Worm (Caenorhabditis elegans) whole organism, L4 larva: ENCODE results near the gene ZK897.10.

Experiments
- D1046.2 ChIP-seq: fragments of 200-800 bp; sonication (Bioruptor generic); IDR thresholded peaks from 2 replicates; pipeline ENCODE4 v1.3.6; 2022; ENCODE audit warnings: missing genetic modification characterization, missing compliant biosample characterization
- F26F4.8 ChIP-seq: fragments of 200-800 bp; sonication (Bioruptor generic); conservative IDR thresholded peaks from 2 replicates; pipeline ENCODE4 v1.3.6; 2022; ENCODE audit warnings: missing genetic modification characterization, missing compliant biosample characterization
- F44E2.7 ChIP-seq: fragments of 200-800 bp; sonication (Bioruptor generic); IDR thresholded peaks from 2 replicates; pipeline ENCODE4 v2.1.2; 2022; ENCODE audit warnings: missing genetic modification characterization, missing compliant biosample characterization
- F49E8.2 ChIP-seq: sonication (generic microtip); optimal IDR thresholded peaks from 2 replicates; lab custom pipeline; 2016; ENCODE audit warnings: missing compliant biosample characterization, mild to moderate bottlenecking, missing genetic modification characterization, borderline replicate concordance
- T26A8.4 ChIP-seq: fragments of 200-800 bp; sonication (Bioruptor generic); IDR thresholded peaks from 2 replicates; pipeline ENCODE4 v1.3.6; 2022; ENCODE audit warnings: missing genetic modification characterization, missing compliant biosample characterization
- aha-1 ChIP-seq: fragments of 150-350 bp; peaks from one replicate; lab custom pipeline; 2014; ENCODE audit warnings: missing biosample characterization, missing genetic modification characterization
- ama-1 ChIP-seq: fragments of 150-350 bp; optimal IDR thresholded peaks from 2 replicates; lab custom pipeline; 2014; ENCODE audit warnings: inconsistent platforms, mixed read lengths
- ceh-20 ChIP-seq: fragments of 200-800 bp; sonication (Bioruptor generic); IDR thresholded peaks from 2 replicates; pipeline ENCODE4 v1.3.6; 2022; ENCODE audit warnings: missing genetic modification reagents, missing genetic modification characterization, missing compliant biosample characterization
- ceh-32 ChIP-seq: sonication (generic microtip); optimal IDR thresholded peaks from 2 replicates; lab custom pipeline; 2016; ENCODE audit warnings: mild to moderate bottlenecking, missing genetic modification characterization, missing compliant biosample characterization; ENCODE audit not compliant: poor library complexity
- ceh-44 ChIP-seq: fragments of 200-800 bp; sonication (Bioruptor generic); IDR thresholded peaks from 2 replicates; pipeline ENCODE4 v1.3.6; 2022; ENCODE audit warnings: missing genetic modification reagents, missing genetic modification characterization, missing compliant biosample characterization
- ceh-82 ChIP-seq: sonication (generic microtip); optimal IDR thresholded peaks from 2 replicates; lab custom pipeline; 2017; ENCODE audit warnings: missing biosample characterization, missing genetic modification characterization
- ctbp-1 ChIP-seq: fragments of 200-800 bp; sonication (Bioruptor generic); IDR thresholded peaks from 2 replicates; pipeline ENCODE4 v1.3.6; 2022; ENCODE audit warnings: missing genetic modification reagents, missing genetic modification characterization, missing compliant biosample characterization
- dpl-1 ChIP-seq: fragments of 150-350 bp; optimal IDR thresholded peaks from 2 replicates; lab custom pipeline; 2014; ENCODE audit warnings: missing biosample characterization, missing genetic modification reagents, missing genetic modification characterization
- egl-27 ChIP-seq: sonication (generic microtip); optimal IDR thresholded peaks from 3 replicates; lab custom pipeline; 2017; ENCODE audit warnings: missing biosample characterization, missing genetic modification reagents, missing genetic modification characterization
- egl-43 ChIP-seq: fragments of 200-800 bp; sonication (Bioruptor generic); IDR thresholded peaks from 2 replicates; pipeline ENCODE4 v1.3.6; 2022; ENCODE audit warnings: missing genetic modification reagents, missing genetic modification characterization, missing compliant biosample characterization
- fkh-10 ChIP-seq: fragments of 150-350 bp; optimal IDR thresholded peaks from 2 replicates; lab custom pipeline; 2014; ENCODE audit warnings: missing biosample characterization, missing genetic modification reagents, missing genetic modification characterization
- hif-1 ChIP-seq, 2 experiments: sonication (generic microtip); optimal IDR thresholded peaks; 2 replicates each; lab custom pipeline; 2016 to 2017; ENCODE audit warnings: missing compliant biosample characterization in 2 of 2, missing genetic modification characterization in 2 of 2, missing genetic modification reagents in 2 of 2, missing genotype in 2 of 2, mild to moderate bottlenecking in 1 of 2
- hmg-1.1 ChIP-seq: fragments of 200-800 bp; sonication (Bioruptor generic); IDR thresholded peaks from 2 replicates; pipeline ENCODE4 v1.3.6; 2022; ENCODE audit warnings: missing genetic modification reagents, missing genetic modification characterization, missing compliant biosample characterization
- jun-1 ChIP-seq: fragments of 150-350 bp; optimal IDR thresholded peaks from 2 replicates; lab custom pipeline; 2014; ENCODE audit warnings: missing biosample characterization, missing genetic modification reagents, missing genetic modification characterization
- lin-1 ChIP-seq: fragments of 200-800 bp; sonication (Bioruptor generic); IDR thresholded peaks from 2 replicates; pipeline ENCODE4 v1.3.6; 2022; ENCODE audit warnings: missing genetic modification reagents, missing genetic modification characterization, missing compliant biosample characterization
- lin-13 ChIP-seq: fragments of 150-350 bp; optimal IDR thresholded peaks from 2 replicates; lab custom pipeline; 2014; ENCODE audit warnings: missing biosample characterization, missing genetic modification reagents, missing genetic modification characterization
- lin-38 ChIP-seq: fragments of 200-800 bp; sonication (Bioruptor generic); IDR thresholded peaks from 2 replicates; pipeline ENCODE4 v1.3.6; 2022; ENCODE audit warnings: missing genetic modification reagents, missing genetic modification characterization, missing compliant biosample characterization
- lin-39 ChIP-seq: fragments of 150-350 bp; optimal IDR thresholded peaks from 2 replicates; lab custom pipeline; 2014; ENCODE audit warnings: missing biosample characterization, missing genetic modification reagents, missing genetic modification characterization
- lsy-2 ChIP-seq, 2 experiments: fragments of 150-350 bp in 1 of 2; sonication (generic microtip) in 1 of 2; optimal IDR thresholded peaks; 2 replicates each; lab custom pipeline; 2014 to 2017; ENCODE audit warnings: missing biosample characterization in 2 of 2, missing genetic modification characterization in 2 of 2
- madf-5 ChIP-seq, 2 experiments: fragments of 200-800 bp; sonication (Bioruptor generic); IDR thresholded peaks; 2 replicates each; pipeline ENCODE4 v1.3.6; 2022; ENCODE audit warnings: missing compliant biosample characterization in 2 of 2, missing genetic modification characterization in 2 of 2
- mdl-1 ChIP-seq, 2 experiments: fragments of 150-350 bp in 1 of 2; sonication (generic microtip) in 1 of 2; optimal IDR thresholded peaks; 2 replicates each; lab custom pipeline; 2014 to 2017; ENCODE audit warnings: missing biosample characterization in 2 of 2, missing genetic modification characterization in 2 of 2
- mdt-29 ChIP-seq: fragments of 200-800 bp; sonication (Bioruptor generic); IDR thresholded peaks from 2 replicates; pipeline ENCODE4 v1.3.6; 2022; ENCODE audit warnings: missing genetic modification reagents, missing genetic modification characterization, missing compliant biosample characterization
- mep-1 ChIP-seq: fragments of 150-350 bp; sonication (generic microtip); optimal IDR thresholded peaks from 3 replicates; lab custom pipeline; 2014; ENCODE audit warnings: missing biosample characterization, missing genetic modification characterization
- mxl-2 ChIP-seq: fragments of 200-800 bp; sonication (Bioruptor generic); conservative IDR thresholded peaks from 2 replicates; pipeline ENCODE4 v1.3.6; 2022; ENCODE audit warnings: missing genetic modification reagents, missing genetic modification characterization, missing compliant biosample characterization
- mxl-3 ChIP-seq: fragments of 200-800 bp; sonication (Bioruptor generic); optimal IDR thresholded peaks from 2 replicates; lab custom pipeline; 2018; ENCODE audit warnings: mild to moderate bottlenecking, missing genetic modification characterization, missing compliant biosample characterization
- php-3 ChIP-seq: fragments of 200-800 bp; sonication (Bioruptor generic); IDR thresholded peaks from 2 replicates; pipeline ENCODE4 v1.3.6; 2022; ENCODE audit warnings: missing genetic modification reagents, missing genetic modification characterization, missing compliant biosample characterization
- rbr-2 ChIP-seq: sonication (generic microtip); optimal IDR thresholded peaks from 2 replicates; lab custom pipeline; 2016; ENCODE audit warnings: missing genotype, missing genetic modification characterization, missing compliant biosample characterization
- snpc-4 ChIP-seq: fragments of 150-350 bp; optimal IDR thresholded peaks from 2 replicates; lab custom pipeline; 2014; ENCODE audit warnings: missing biosample characterization, missing genetic modification characterization
- tag-97 ChIP-seq: fragments of 200-800 bp; sonication (Bioruptor generic); IDR thresholded peaks from 2 replicates; pipeline ENCODE4 v1.3.6; 2022; ENCODE audit warnings: missing genetic modification characterization, missing compliant biosample characterization
- unc-62 ChIP-seq, 3 experiments: fragments of 150-350 bp in 1 of 3; sonication (generic microtip); optimal IDR thresholded peaks in 2 of 3; peaks in 1 of 3; 1 replicate in 1 of 3; 2 replicates in 2 of 3; lab custom pipeline; 2014 to 2017; ENCODE audit warnings: missing biosample characterization in 3 of 3, missing genetic modification characterization in 3 of 3, missing genetic modification reagents in 3 of 3, missing genotype in 1 of 3
- zip-2 ChIP-seq: fragments of 150-350 bp; optimal IDR thresholded peaks from 2 replicates; lab custom pipeline; 2014; ENCODE audit warnings: missing biosample characterization, missing genetic modification characterization

Gene ZK897.10

DNA sequence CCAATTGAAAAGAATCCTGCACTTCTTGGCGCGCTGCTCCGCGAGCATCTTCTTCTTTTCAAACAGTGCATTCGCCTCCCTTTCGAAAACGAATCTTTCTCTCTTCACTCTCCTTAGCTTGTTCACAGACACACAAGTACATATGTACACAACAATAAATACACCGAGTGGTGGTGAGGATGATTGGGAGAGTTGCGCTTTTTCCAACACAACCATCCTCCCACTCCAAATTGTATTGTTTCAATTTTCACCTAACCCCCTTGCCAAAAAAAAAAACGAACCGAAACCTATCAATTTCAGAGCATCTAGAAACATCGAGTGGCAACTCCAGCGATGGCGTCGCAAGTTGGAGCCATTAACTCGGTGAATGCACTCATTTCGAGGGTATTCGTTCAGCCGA lies 18.9 kb upstream of the ZK897.10 start, which contains the start of gene inx-6:
Gene inx-6 (plus strand): TSS at position 301 of the 400 bp plus-strand sequence.
- TF ChIP-seq mxl-2 (GFP tag; lab: Robert Waterston, UW) (no peak), php-3 (GFP tag; lab: Robert Waterston, UW) (no peak), F44E2.7 (GFP tag; lab: Robert Waterston, UW) (no peak), tag-97 (GFP tag; lab: Robert Waterston, UW) (no peak), lin-39 (tag; lab: Kevin White, UChicago) (no peak), snpc-4 (tag; lab: Kevin White, UChicago) (no peak), zip-2 (tag; lab: Kevin White, UChicago) (no peak), mep-1 (tag; lab: Kevin White, UChicago) (no peak), D1046.2 (no peak)

DNA sequence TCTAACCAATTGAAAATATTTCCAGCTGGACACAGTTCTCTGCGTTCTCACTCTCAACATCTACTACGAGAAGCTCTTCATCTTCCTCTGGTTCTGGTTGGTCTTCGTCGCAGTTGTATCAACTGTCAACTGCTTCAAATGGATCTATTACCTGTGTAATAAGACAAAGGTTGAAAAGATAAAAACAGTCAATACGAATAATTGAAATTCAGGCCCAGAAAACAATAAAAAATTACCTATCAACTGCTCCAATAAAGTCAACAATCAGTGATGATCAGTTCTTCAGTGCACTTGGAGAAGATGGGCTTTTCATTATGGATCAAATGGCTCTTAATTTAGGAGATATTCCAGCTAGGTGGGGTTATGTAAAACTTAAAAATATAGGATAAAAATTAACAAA lies 16.4 kb upstream of the ZK897.10 start:
- TF ChIP-seq F26F4.8 (GFP tag; lab: Robert Waterston, UW) (no peak), tag-97 (GFP tag; lab: Robert Waterston, UW) (no peak), ceh-32 (tag; lab: Kevin White, UChicago) (no peak), aha-1 (tag; lab: Kevin White, UChicago) (peak; percentile 90)

DNA sequence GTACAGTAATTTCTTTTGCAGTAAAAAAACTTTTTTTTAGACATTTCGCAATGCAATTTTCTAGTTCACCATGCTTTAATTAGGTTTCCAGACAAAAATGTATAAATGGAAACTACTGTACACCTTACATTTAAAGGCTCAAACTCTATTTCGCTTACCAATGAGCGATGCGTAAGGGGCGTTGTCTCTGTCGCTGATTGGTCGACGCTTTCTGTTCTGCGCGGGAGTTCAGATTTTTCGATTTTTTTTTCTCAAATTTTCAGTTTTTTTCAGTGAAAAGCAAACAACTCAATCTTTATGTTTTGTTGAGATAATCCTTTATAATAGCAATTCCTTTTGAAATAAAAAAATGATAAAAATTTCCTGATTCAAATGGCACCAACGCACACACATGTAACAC lies 11.0 kb upstream of the ZK897.10 start:
- TF ChIP-seq zip-2 (tag; lab: Kevin White, UChicago) (no peak), T26A8.4 (peak; percentile 42; the same call in 1 of the 2 replicates), fkh-10 (GFP tag; lab: Kevin White, UChicago) (no peak), jun-1 (tag; lab: Kevin White, UChicago) (no peak), aha-1 (tag; lab: Kevin White, UChicago) (peak; percentile 47), ceh-20 (GFP tag; lab: Robert Waterston, UW) (no peak)

DNA sequence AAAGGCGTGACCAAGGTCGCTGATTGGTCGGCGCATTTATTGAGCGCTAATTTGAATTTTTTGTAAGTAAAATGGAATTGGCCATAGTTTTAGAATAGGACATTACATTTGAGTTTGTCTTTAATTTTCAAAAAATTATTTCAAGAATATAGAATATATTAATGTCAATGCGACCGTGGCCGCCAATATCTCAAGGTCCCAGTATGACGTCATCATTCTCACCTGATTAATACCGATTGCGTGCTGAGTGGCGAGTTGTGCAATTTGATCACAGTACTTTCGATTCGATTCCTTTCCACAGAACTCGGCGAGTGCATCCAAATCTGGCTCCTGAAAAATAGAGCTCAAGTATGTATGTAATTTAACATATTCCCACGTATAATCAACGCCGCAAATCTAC lies 9.5 kb upstream of the ZK897.10 start:
- TF ChIP-seq egl-43 (GFP tag; lab: Robert Waterston, UW) (no peak), D1046.2 (0 out of 2 replicates have a peak, but pooled peaks have one; percentile 19)

DNA sequence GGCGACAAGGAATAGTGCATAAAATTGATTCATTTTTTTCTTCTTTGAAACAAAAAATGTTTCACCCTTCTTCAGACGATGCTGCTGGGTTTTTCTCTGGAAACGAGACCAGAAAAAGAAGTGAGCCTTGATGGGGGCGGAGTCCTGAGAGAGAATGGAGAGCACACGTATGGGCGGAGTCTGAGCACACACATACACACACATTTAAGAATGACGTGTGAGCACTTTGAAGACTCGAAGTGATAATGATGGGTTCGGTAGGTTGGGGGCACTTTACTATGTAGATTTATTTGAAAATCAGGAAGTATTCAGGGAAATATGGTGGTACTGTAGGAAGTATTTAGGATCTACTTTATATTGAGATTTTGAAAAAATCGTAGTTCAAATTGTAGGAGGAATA lies 7.7 kb upstream of the ZK897.10 start, which contains the start of gene flp-9:
Gene flp-9 (minus strand): TSS at position 101 of the 400 bp plus-strand sequence.
- TF ChIP-seq aha-1 (tag; lab: Kevin White, UChicago) (peak; percentile 49), D1046.2 (no peak), madf-5 (GFP tag; IDR thresholded peaks at IDR 0.05; lab: Robert Waterston, UW) (no peak), lin-13 (GFP tag; lab: Kevin White, UChicago) (no peak), egl-27 (no peak), tag-97 (GFP tag; lab: Robert Waterston, UW) (no peak)
- TF ChIP-seq, all 104 proteins: peak for 1

DNA sequence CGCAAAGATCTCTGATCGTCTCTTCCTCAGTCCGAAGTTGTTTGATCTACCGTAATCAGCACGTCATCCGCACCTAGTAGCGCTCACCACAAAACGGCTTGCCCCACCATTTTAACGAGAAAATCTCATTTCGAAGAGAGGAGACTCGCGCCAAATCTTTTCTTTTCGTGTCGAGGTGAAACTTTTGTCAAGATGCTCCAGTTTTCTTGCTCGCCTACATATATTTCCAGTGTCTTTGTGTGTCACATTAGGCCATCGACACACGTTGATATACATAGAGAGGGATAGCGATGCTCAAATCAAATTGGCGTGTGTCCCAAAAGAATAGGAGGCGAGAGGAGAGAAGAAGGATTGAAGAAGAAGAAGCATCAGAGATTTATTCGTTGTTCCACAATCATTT lies 2.4 kb upstream of the ZK897.10 start:
- peak; percentile 42 for TF ChIP-seq fkh-10 (GFP tag; lab: Kevin White, UChicago)
- no peak for TF ChIP-seq ama-1
- TF ChIP-seq ctbp-1 (GFP tag; lab: Robert Waterston, UW) = peak; percentile 67; the same call in 1 of the 2 replicates
- peak in 1 of 2 experiments; percentile 17 for TF ChIP-seq lsy-2 (tag; optimal IDR thresholded peaks at IDR 0.05; lab: Kevin White, UChicago)

DNA sequence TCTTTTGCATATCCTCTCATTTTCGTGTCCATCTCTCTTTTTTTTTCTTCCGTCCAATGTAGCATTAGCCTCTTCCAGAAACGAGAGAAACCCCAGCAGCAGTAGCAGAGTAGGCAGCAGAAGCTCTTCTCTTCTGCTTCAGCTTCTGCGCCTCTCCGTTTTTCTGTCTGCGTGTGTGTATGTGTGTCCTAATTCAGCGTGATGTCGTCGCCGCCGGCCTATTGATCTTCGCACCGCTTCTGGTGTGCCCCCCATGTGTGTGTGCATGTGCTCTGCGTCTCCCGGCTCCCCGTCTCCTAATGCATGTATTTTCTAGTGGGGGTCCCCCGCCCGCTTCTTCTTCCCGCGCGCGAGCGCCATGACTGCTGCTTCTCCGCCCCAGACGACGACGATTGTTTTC lies 6.3 kb downstream of the ZK897.10 start:
- TF ChIP-seq ceh-44 (GFP tag; lab: Robert Waterston, UW) = 0 out of 2 replicates have a peak, but pooled peaks have one; percentile 27
- no peak for TF ChIP-seq egl-27
- no peak for TF ChIP-seq F49E8.2 (tag; lab: Kevin White, UChicago)
- TF ChIP-seq unc-62 (GFP tag; optimal IDR thresholded peaks at IDR 0.05 in 1 of 2; lab: Kevin White, UChicago) = peak in 1 of 2 experiments; percentile 93
- no peak for TF ChIP-seq unc-62 (tag; optimal IDR thresholded peaks at IDR 0.05; lab: Kevin White, UChicago)
- TF ChIP-seq mep-1 (tag; lab: Kevin White, UChicago) = peak; percentile 75
- 0 out of 2 replicates have a peak, but pooled peaks have one; percentile 14 for TF ChIP-seq tag-97 (GFP tag; lab: Robert Waterston, UW)
- 0 out of 2 replicates have a peak, but pooled peaks have one; percentile 38 for TF ChIP-seq F26F4.8 (GFP tag; lab: Robert Waterston, UW)
- TF ChIP-seq ctbp-1 (GFP tag; lab: Robert Waterston, UW) = peak; percentile 74
- TF ChIP-seq F44E2.7 (GFP tag; lab: Robert Waterston, UW) = no peak
- TF ChIP-seq lin-1 = no peak
- peak; percentile 21 for TF ChIP-seq dpl-1 (GFP tag; lab: Kevin White, UChicago)
- TF ChIP-seq egl-43 (GFP tag; lab: Robert Waterston, UW) = peak; percentile 85
- peak; percentile 68 to 77 for TF ChIP-seq mdl-1 (tag; optimal IDR thresholded peaks at IDR 0.05; lab: Kevin White, UChicago)
- peak; percentile 85 for TF ChIP-seq hmg-1.1
- no peak for TF ChIP-seq lin-38 (GFP tag; lab: Robert Waterston, UW)
- TF ChIP-seq mxl-3 (GFP tag; lab: Kevin White, UChicago) = peak; percentile 76
- peak in 1 of 2 experiments; percentile 50 for TF ChIP-seq hif-1 (tag; optimal IDR thresholded peaks at IDR 0.05; lab: Kevin White, UChicago)
- TF ChIP-seq mdt-29 (GFP tag; lab: Robert Waterston, UW) = 0 out of 2 replicates have a peak, but pooled peaks have one; percentile 15
- TF ChIP-seq rbr-2 = peak; percentile 84
- peak; percentile 60 for TF ChIP-seq fkh-10 (GFP tag; lab: Kevin White, UChicago)
- TF ChIP-seq ceh-82 = no peak
